Fruit fly (Drosophila melanogaster): ENCODE measurements around the gene O-fut2.
A peak's percentile ranks its signal among the peaks of the same experiment; 100 is the strongest.

Gene O-fut2

DNA sequence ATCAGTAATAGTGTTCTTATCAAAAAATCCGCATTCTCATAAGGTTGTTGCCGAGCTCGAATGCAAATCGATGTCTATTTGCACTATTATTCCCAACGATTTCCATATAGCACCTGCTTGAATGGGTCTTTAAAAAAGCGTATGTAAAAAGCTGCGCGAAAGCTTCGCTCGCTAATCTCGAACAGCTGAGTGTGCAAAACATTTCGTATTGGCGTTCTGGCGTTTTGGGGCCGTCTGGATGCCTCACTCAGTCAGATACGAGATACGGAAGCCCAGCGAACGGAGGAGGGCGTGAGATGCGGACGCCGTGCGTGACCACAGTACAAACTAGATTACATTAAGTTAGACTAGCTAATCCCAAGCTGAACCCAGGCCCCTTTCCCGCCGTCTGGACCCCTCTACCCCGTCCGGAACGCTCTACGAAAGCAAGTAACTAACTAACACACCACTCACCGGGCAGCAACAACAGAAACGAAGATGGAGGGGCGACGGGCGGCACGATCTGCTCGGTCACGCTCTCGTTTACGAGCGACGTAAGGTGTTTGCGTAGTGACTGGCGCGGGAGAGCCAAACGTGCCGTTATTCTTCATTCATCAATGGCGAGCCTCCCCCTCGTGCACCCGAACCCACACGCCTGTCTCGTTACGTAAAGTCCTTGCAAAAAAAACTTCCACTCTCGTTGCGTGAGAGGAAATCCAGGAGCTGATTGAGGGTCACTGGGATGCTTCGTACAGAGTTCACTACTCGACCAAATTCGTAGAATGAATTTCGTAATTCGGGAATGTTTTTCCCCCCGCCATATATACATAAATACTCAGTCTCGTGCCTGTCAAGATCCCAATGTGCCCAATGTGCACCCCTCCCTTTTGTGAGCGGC is 947 bp upstream of the O-fut2 start (continued):
- no peak for TF ChIP-seq trh (GFP tag; optimal IDR thresholded peaks at IDR 0.05)
- TF ChIP-seq ci (GFP tag; IDR thresholded peaks at IDR 0.05), result no peak
- TF ChIP-seq klu (GFP tag; IDR thresholded peaks at IDR 0.05), result no peak
- peak; percentile 30 for TF ChIP-seq HmgZ (tag; optimal IDR thresholded peaks at IDR 0.05)
- TF ChIP-seq bigmax (GFP tag; optimal IDR thresholded peaks at IDR 0.05), result no peak
- no peak for TF ChIP-seq emc (GFP tag; optimal IDR thresholded peaks at IDR 0.05)
- no peak for TF ChIP-seq pan (optimal IDR thresholded peaks at IDR 0.05)
- TF ChIP-seq pan (GFP tag; optimal IDR thresholded peaks at IDR 0.05 in 1 of 2, IDR thresholded peaks at IDR 0.05 in 1 of 2), result no peak
- TF ChIP-seq bowl (GFP tag; IDR thresholded peaks at IDR 0.05), result no peak
- TF ChIP-seq sr (GFP tag; IDR thresholded peaks at IDR 0.05), result no peak
- peak; percentile 96 for TF ChIP-seq crol (GFP tag; IDR thresholded peaks at IDR 0.05)
- TF ChIP-seq H15 (GFP tag; IDR thresholded peaks at IDR 0.05), result no peak
- no peak for TF ChIP-seq NK7.1 (GFP tag; optimal IDR thresholded peaks at IDR 0.05)
- no peak for TF ChIP-seq fd64A (GFP tag; optimal IDR thresholded peaks at IDR 0.05)
- no peak for TF ChIP-seq CG12071 (GFP tag; optimal IDR thresholded peaks at IDR 0.05)
- no peak for TF ChIP-seq CG2116 (GFP tag; optimal IDR thresholded peaks at IDR 0.05)
- peak; percentile 21 for TF ChIP-seq CG13287 (GFP tag; IDR thresholded peaks at IDR 0.05; ENCODE audit: partially characterized antibody)
- no peak for TF ChIP-seq CG10321 (GFP tag; IDR thresholded peaks at IDR 0.05)
- no peak for TF ChIP-seq luna (GFP tag; optimal IDR thresholded peaks at IDR 0.05)
- TF ChIP-seq CG3407 (GFP tag; optimal IDR thresholded peaks at IDR 0.05), result no peak
- no peak for TF ChIP-seq Myb (GFP tag; optimal IDR thresholded peaks at IDR 0.05)
- TF ChIP-seq CG34224 (GFP tag; IDR thresholded peaks at IDR 0.05; ENCODE audit: partially characterized antibody), result no peak; the same call in 2 of the 3 replicates
- TF ChIP-seq CG16779 (GFP tag; IDR thresholded peaks at IDR 0.05), result no peak
- no peak for TF ChIP-seq CG4282 (GFP tag; optimal IDR thresholded peaks at IDR 0.05)
- TF ChIP-seq sug (tag; optimal IDR thresholded peaks at IDR 0.05), result peak; percentile 65
- no peak for TF ChIP-seq CG12942 (GFP tag; optimal IDR thresholded peaks at IDR 0.05)
- TF ChIP-seq CG11398 (GFP tag; optimal IDR thresholded peaks at IDR 0.05), result no peak
- TF ChIP-seq CG13624 (GFP tag; optimal IDR thresholded peaks at IDR 0.05), result no peak
- TF ChIP-seq CG12769 (tag; optimal IDR thresholded peaks at IDR 0.05), result peak; percentile 82
- TF ChIP-seq pros (GFP tag; optimal IDR thresholded peaks at IDR 0.05), result no peak
- no peak for TF ChIP-seq prd (optimal IDR thresholded peaks at IDR 0.05)
- no peak for TF ChIP-seq prd (GFP tag; IDR thresholded peaks at IDR 0.05)
- TF ChIP-seq sd (tag; optimal IDR thresholded peaks at IDR 0.05), result no peak
- no peak for TF ChIP-seq CG14050 (GFP tag; IDR thresholded peaks at IDR 0.05)
- TF ChIP-seq tin (GFP tag; optimal IDR thresholded peaks at IDR 0.05), result no peak
- TF ChIP-seq nmo (GFP tag; optimal IDR thresholded peaks at IDR 0.05), result no peak
- no peak for TF ChIP-seq Hr39 (optimal IDR thresholded peaks at IDR 0.05)
- TF ChIP-seq Dref (GFP tag; IDR thresholded peaks at IDR 0.05), result no peak
- no peak for TF ChIP-seq tna (GFP tag; IDR thresholded peaks at IDR 0.05; ENCODE audit: partially characterized antibody)
- no peak for TF ChIP-seq CG12744 (GFP tag; optimal IDR thresholded peaks at IDR 0.05)
- no peak for TF ChIP-seq CG3281 (GFP tag; optimal IDR thresholded peaks at IDR 0.05)
- TF ChIP-seq gt (GFP tag; IDR thresholded peaks at IDR 0.05), result no peak
- no peak for TF ChIP-seq sens-2 (GFP tag; IDR thresholded peaks at IDR 0.05)
- TF ChIP-seq CG18619 (GFP tag; optimal IDR thresholded peaks at IDR 0.05), result no peak
